Fruit fly (Drosophila melanogaster) Kc167 (cell line): ENCODE measurements around the gene CG5194.

Experiments
- Myc ChIP-seq: fragments of >200 bp; optimal IDR thresholded peaks from 2 replicates; lab custom pipeline; 2017; ENCODE audit warnings: missing external identifiers
- h ChIP-seq: fragments of >200 bp; optimal IDR thresholded peaks from 3 replicates; lab custom pipeline; 2018; ENCODE audit warnings: missing external identifiers

- TF ChIP-seq h (lab: Kevin White, UChicago): no peak
- no peak for TF ChIP-seq Myc (lab: Kevin White, UChicago)
These were observed 14.0 kb upstream of the CG5194 start for dm6 chr3L:9023627-9024026.
